Fruit fly (Drosophila melanogaster) whole organism, embryonic: ENCODE measurements around the gene CG2875.

Experiments
- Asciz ChIP-seq: fragments of 200-800 bp; sonication (Bioruptor generic); optimal IDR thresholded peaks from 2 replicates; lab custom pipeline; 2017; ENCODE audit warnings: missing biosample characterization, mild to moderate bottlenecking, missing genetic modification characterization, missing genetic modification reagents
- Blimp-1 ChIP-seq: fragments of 200-800 bp; sonication (Bioruptor generic); optimal IDR thresholded peaks from 3 replicates; lab custom pipeline; 2018; ENCODE audit warnings: missing biosample characterization, missing genetic modification characterization, mild to moderate bottlenecking, moderate library complexity, missing genetic modification reagents
- CG10654 ChIP-seq: fragments of 200-800 bp; sonication (Bioruptor generic); optimal IDR thresholded peaks from 2 replicates; lab custom pipeline; 2016; ENCODE audit warnings: missing biosample characterization, missing genetic modification characterization
- CG11247 ChIP-seq: fragments of 200-800 bp; sonication (Bioruptor generic); IDR thresholded peaks from 2 replicates; pipeline ENCODE4 v1.3.6; 2022; ENCODE audit warnings: missing biosample characterization, missing genetic modification characterization
- CG11456 ChIP-seq: fragments of 200-800 bp; sonication (Bioruptor generic); IDR thresholded peaks from 3 replicates; pipeline ENCODE4 v1.3.6; 2022; ENCODE audit warnings: missing biosample characterization, missing genetic modification characterization
- CG12942 ChIP-seq: fragments of 200-800 bp; sonication (Bioruptor generic); optimal IDR thresholded peaks from 3 replicates; lab custom pipeline; 2016; ENCODE audit warnings: missing biosample characterization, missing genetic modification characterization
- CG13123 ChIP-seq: fragments of 200-800 bp; sonication (Bioruptor generic); optimal IDR thresholded peaks from 2 replicates; lab custom pipeline; 2016; ENCODE audit warnings: missing biosample characterization, missing genetic modification characterization
- CG17802 ChIP-seq: fragments of 200-800 bp; sonication (Bioruptor generic); optimal IDR thresholded peaks from 2 replicates; lab custom pipeline; 2018; ENCODE audit warnings: missing biosample characterization, mild to moderate bottlenecking, missing genetic modification characterization, moderate library complexity
- CG17829 ChIP-seq: fragments of 200-800 bp; optimal IDR thresholded peaks from 2 replicates; lab custom pipeline; 2019; ENCODE audit warnings: missing biosample characterization, mild to moderate bottlenecking, missing genetic modification characterization, moderate library complexity
- CG18262 ChIP-seq: fragments of 200-800 bp; optimal IDR thresholded peaks from 3 replicates; lab custom pipeline; 2019; ENCODE audit warnings: missing biosample characterization, mild to moderate bottlenecking, missing genetic modification characterization, moderate library complexity
- CG31388 ChIP-seq: fragments of 200-800 bp; sonication (Bioruptor generic); optimal IDR thresholded peaks from 2 replicates; lab custom pipeline; 2016; ENCODE audit warnings: missing biosample characterization, missing genetic modification characterization
- CG43689 ChIP-seq: fragments of 200-800 bp; sonication (Bioruptor generic); IDR thresholded peaks from 2 replicates; pipeline ENCODE4 v1.3.6; 2022; ENCODE audit warnings: missing biosample characterization, missing genetic modification characterization
- CG5180 ChIP-seq: fragments of 200-800 bp; sonication (Bioruptor generic); optimal IDR thresholded peaks from 3 replicates; lab custom pipeline; 2017; ENCODE audit warnings: missing biosample characterization, missing genetic modification characterization, mild to moderate bottlenecking, moderate library complexity, missing genetic modification reagents
- CG5245 ChIP-seq: fragments of 200-800 bp; sonication (Bioruptor generic); optimal IDR thresholded peaks from 3 replicates; lab custom pipeline; 2016; ENCODE audit warnings: missing biosample characterization, missing genetic modification characterization
- CG6175 ChIP-seq: fragments of 200-800 bp; sonication (Bioruptor generic); IDR thresholded peaks from 3 replicates; pipeline ENCODE4 v1.3.6; 2022; ENCODE audit warnings: missing biosample characterization, missing genetic modification characterization
- CG8924 ChIP-seq: fragments of 200-800 bp; optimal IDR thresholded peaks from 3 replicates; lab custom pipeline; 2019; ENCODE audit warnings: missing biosample characterization, mild to moderate bottlenecking, missing genetic modification characterization, moderate library complexity
- CG9215 ChIP-seq: fragments of 200-800 bp; sonication (Bioruptor generic); IDR thresholded peaks from 2 replicates; pipeline ENCODE4 v1.3.6; 2022; ENCODE audit warnings: missing biosample characterization, missing genetic modification characterization
- CG9437 ChIP-seq: fragments of 200-800 bp; sonication (Bioruptor generic); optimal IDR thresholded peaks from 2 replicates; lab custom pipeline; 2018; ENCODE audit warnings: missing biosample characterization, mild to moderate bottlenecking, missing genetic modification characterization
- CG9727 ChIP-seq: fragments of 200-800 bp; sonication (Bioruptor generic); optimal IDR thresholded peaks from 3 replicates; lab custom pipeline; 2017; ENCODE audit warnings: missing biosample characterization, mild to moderate bottlenecking, missing genetic modification characterization
- CG9797 ChIP-seq: fragments of 200-800 bp; sonication (Bioruptor generic); optimal IDR thresholded peaks from 3 replicates; lab custom pipeline; 2018; ENCODE audit warnings: missing biosample characterization, mild to moderate bottlenecking, missing genetic modification characterization
- CoRest ChIP-seq: fragments of 200-800 bp; sonication (Bioruptor generic); optimal IDR thresholded peaks from 3 replicates; lab custom pipeline; 2018; ENCODE audit warnings: missing biosample characterization, mild to moderate bottlenecking, missing genetic modification characterization, moderate library complexity
- Dbx ChIP-seq: fragments of 200-800 bp; sonication (Bioruptor generic); IDR thresholded peaks from 3 replicates; pipeline ENCODE4 v1.3.6; 2022; ENCODE audit warnings: missing biosample characterization, missing genetic modification characterization
- Deaf1 ChIP-seq: fragments of 200-800 bp; optimal IDR thresholded peaks from 3 replicates; lab custom pipeline; 2019; ENCODE audit warnings: missing biosample characterization, mild to moderate bottlenecking, missing genetic modification characterization, moderate library complexity
- Dek ChIP-seq: fragments of 200-800 bp; sonication (Bioruptor generic); optimal IDR thresholded peaks from 3 replicates; lab custom pipeline; 2019; ENCODE audit warnings: missing biosample characterization, mild to moderate bottlenecking, missing genetic modification characterization, moderate library complexity
- ERR ChIP-seq: fragments of 200-800 bp; sonication (Bioruptor generic); optimal IDR thresholded peaks from 2 replicates; lab custom pipeline; 2016; ENCODE audit warnings: missing biosample characterization, missing genetic modification characterization
- Fer3 ChIP-seq: fragments of 200-800 bp; sonication (Bioruptor generic); optimal IDR thresholded peaks from 2 replicates; lab custom pipeline; 2018; ENCODE audit warnings: missing biosample characterization, mild to moderate bottlenecking, missing genetic modification characterization, moderate library complexity
- GATAe ChIP-seq: fragments of 200-800 bp; sonication (Bioruptor generic); conservative IDR thresholded peaks from 2 replicates; pipeline ENCODE4 v1.3.6; 2022; ENCODE audit warnings: missing biosample characterization, missing genetic modification characterization
- HLH54F ChIP-seq: fragments of 200-800 bp; sonication (Bioruptor generic); optimal IDR thresholded peaks from 3 replicates; lab custom pipeline; 2016; ENCODE audit warnings: missing biosample characterization, missing genetic modification characterization
- HLHmδ ChIP-seq: fragments of 200-800 bp; sonication (Bioruptor generic); optimal IDR thresholded peaks from 2 replicates; lab custom pipeline; 2018; ENCODE audit warnings: missing biosample characterization, mild to moderate bottlenecking, missing genetic modification characterization, moderate library complexity
- Mad ChIP-seq: fragments of 200-800 bp; sonication (Bioruptor generic); optimal IDR thresholded peaks from 2 replicates; lab custom pipeline; 2016; ENCODE audit warnings: missing biosample characterization, missing genetic modification characterization
- Nf-YB ChIP-seq: fragments of 200-800 bp; sonication (Bioruptor generic); optimal IDR thresholded peaks from 3 replicates; lab custom pipeline; 2019; ENCODE audit warnings: missing biosample characterization, mild to moderate bottlenecking, missing genetic modification characterization, moderate library complexity
- Nf-YC ChIP-seq: fragments of 200-800 bp; optimal IDR thresholded peaks from 3 replicates; lab custom pipeline; 2019; ENCODE audit warnings: missing biosample characterization, mild to moderate bottlenecking, missing genetic modification characterization, moderate library complexity
- Ptx1 ChIP-seq: fragments of 200-800 bp; sonication (Bioruptor generic); IDR thresholded peaks from 2 replicates; pipeline ENCODE4 v1.3.6; 2022; ENCODE audit warnings: missing biosample characterization, missing genetic modification characterization
- Sin3A ChIP-seq: fragments of >200 bp; optimal IDR thresholded peaks from 2 replicates; lab custom pipeline; 2018
- abd-A ChIP-seq: fragments of 200-800 bp; sonication (Bioruptor generic); optimal IDR thresholded peaks from 3 replicates; lab custom pipeline; 2019; ENCODE audit warnings: missing biosample characterization, mild to moderate bottlenecking, missing genetic modification characterization, moderate library complexity
- caup ChIP-seq: fragments of 200-800 bp; sonication (Bioruptor generic); optimal IDR thresholded peaks from 3 replicates; lab custom pipeline; 2017; ENCODE audit warnings: missing biosample characterization, mild to moderate bottlenecking, missing genetic modification characterization, moderate library complexity; ENCODE audit not compliant: severe bottlenecking
- chinmo ChIP-seq: fragments of 200-800 bp; sonication (Bioruptor generic); IDR thresholded peaks from 4 replicates; pipeline ENCODE4 v1.3.6; 2022; ENCODE audit warnings: missing biosample characterization, missing genetic modification characterization; ENCODE audit not compliant: partially characterized antibody
- crol ChIP-seq: fragments of 200-800 bp; sonication (Bioruptor generic); IDR thresholded peaks from 2 replicates; pipeline ENCODE4 v1.3.6; 2022; ENCODE audit warnings: missing biosample characterization, missing genetic modification characterization
- disco-r ChIP-seq: fragments of 200-800 bp; sonication (Bioruptor generic); optimal IDR thresholded peaks from 2 replicates; lab custom pipeline; 2016; ENCODE audit warnings: missing biosample characterization, missing genetic modification characterization
- ems ChIP-seq: fragments of 200-800 bp; sonication (Bioruptor generic); optimal IDR thresholded peaks from 3 replicates; lab custom pipeline; 2016; ENCODE audit warnings: missing biosample characterization, missing genetic modification characterization
- eve ChIP-seq, 2 experiments: fragments of >200 bp; optimal IDR thresholded peaks; 2 replicates each; lab custom pipeline; 2017; ENCODE audit warnings: missing biosample characterization in 2 of 2, missing genetic modification characterization in 2 of 2
- eyg ChIP-seq: fragments of 200-800 bp; sonication (Bioruptor generic); optimal IDR thresholded peaks from 3 replicates; lab custom pipeline; 2016; ENCODE audit warnings: missing biosample characterization, missing genetic modification characterization
- gcm ChIP-seq: fragments of 200-800 bp; sonication (Bioruptor generic); optimal IDR thresholded peaks from 2 replicates; lab custom pipeline; 2019; ENCODE audit warnings: missing biosample characterization, mild to moderate bottlenecking, missing genetic modification characterization, moderate library complexity
- kah ChIP-seq: fragments of 200-800 bp; sonication (Bioruptor generic); optimal IDR thresholded peaks from 2 replicates; lab custom pipeline; 2018; ENCODE audit warnings: missing biosample characterization, mild to moderate bottlenecking, missing genetic modification characterization
- kay ChIP-seq: fragments of 200-800 bp; sonication (Bioruptor generic); optimal IDR thresholded peaks from 2 replicates; lab custom pipeline; 2016; ENCODE audit warnings: missing biosample characterization, missing genetic modification characterization
- nerfin-2 ChIP-seq: fragments of 200-800 bp; sonication (Bioruptor generic); IDR thresholded peaks from 2 replicates; pipeline ENCODE4 v1.3.6; 2022; ENCODE audit warnings: missing biosample characterization, missing genetic modification characterization; ENCODE audit not compliant: partially characterized antibody
- odd ChIP-seq: fragments of 200-800 bp; sonication (Bioruptor generic); optimal IDR thresholded peaks from 2 replicates; lab custom pipeline; 2017; ENCODE audit warnings: missing biosample characterization, mild to moderate bottlenecking, missing genetic modification characterization
- org-1 ChIP-seq: fragments of 200-800 bp; sonication (Bioruptor generic); optimal IDR thresholded peaks from 2 replicates; lab custom pipeline; 2017; ENCODE audit warnings: missing biosample characterization, missing genetic modification characterization
- sc ChIP-seq, 3 experiments: fragments of >200 bp in 2 of 3; fragments of 200-800 bp in 1 of 3; sonication (Bioruptor generic) in 1 of 3; optimal IDR thresholded peaks; 2 replicates in 2 of 3; 3 replicates in 1 of 3; lab custom pipeline; 2017; ENCODE audit warnings: mild to moderate bottlenecking in 1 of 3, missing biosample characterization in 1 of 3, missing genetic modification characterization in 1 of 3, missing genetic modification reagents in 1 of 3
- sens ChIP-seq: fragments of 200-800 bp; sonication (Bioruptor generic); peaks from one replicate; lab custom pipeline; 2016; ENCODE audit warnings: missing biosample characterization, missing genetic modification characterization
- sens-2 ChIP-seq: fragments of 200-800 bp; sonication (Bioruptor generic); IDR thresholded peaks from 2 replicates; pipeline ENCODE4 v1.3.6; 2022; ENCODE audit warnings: missing biosample characterization, missing genetic modification characterization
- zen2 ChIP-seq: fragments of 200-800 bp; sonication (Bioruptor generic); IDR thresholded peaks from 3 replicates; pipeline ENCODE4 v1.3.6; 2022; ENCODE audit warnings: missing biosample characterization, missing genetic modification characterization; ENCODE audit not compliant: partially characterized antibody

Gene CG2875

dm6 chrX:3538775-3539174 is 34.6 kb downstream of the CG2875 start (continued):
- TF ChIP-seq Blimp-1 (GFP tag; lab: Kevin White, UChicago) = peak; percentile 21
- no peak for TF ChIP-seq crol (GFP tag; lab: Robert Waterston, UW)
- TF ChIP-seq GATAe (GFP tag; lab: Robert Waterston, UW) = no peak
- no peak for TF ChIP-seq kah (GFP tag; lab: Kevin White, UChicago)
- TF ChIP-seq CG9727 = no peak
- no peak for TF ChIP-seq gcm (GFP tag; lab: Kevin White, UChicago)
- TF ChIP-seq sens-2 (GFP tag; lab: Robert Waterston, UW) = peak; percentile 28; the same call in 1 of the 2 replicates
- TF ChIP-seq CG5245 (GFP tag; lab: Kevin White, UChicago) = no peak
- TF ChIP-seq CG13123 (GFP tag; lab: Kevin White, UChicago) = peak; percentile 6
- TF ChIP-seq Asciz (GFP tag; lab: Kevin White, UChicago) = no peak
- no peak for TF ChIP-seq HLH54F (GFP tag; lab: Kevin White, UChicago)
- TF ChIP-seq Dek = no peak
- no peak for TF ChIP-seq Sin3A
- TF ChIP-seq CoRest = no peak
- TF ChIP-seq nerfin-2 (GFP tag; lab: Robert Waterston, UW) = no peak
- no peak for TF ChIP-seq CG12942 (GFP tag; lab: Kevin White, UChicago)
- 0 out of 3 replicates have a peak, but pooled peaks have one; percentile 19 for TF ChIP-seq CG11456 (GFP tag; lab: Robert Waterston, UW)
- peak; percentile 17; the same call in 1 of the 2 replicates for TF ChIP-seq CG9215 (GFP tag; lab: Robert Waterston, UW)
- no peak for TF ChIP-seq CG6175 (GFP tag; lab: Robert Waterston, UW)
- no peak for TF ChIP-seq CG31388
- no peak for TF ChIP-seq sc (optimal IDR thresholded peaks at IDR 0.05; lab: Kevin White, UChicago)
- TF ChIP-seq sc (GFP tag; optimal IDR thresholded peaks at IDR 0.05; lab: Kevin White, UChicago) = no peak
- no peak for TF ChIP-seq CG9437 (GFP tag; lab: Kevin White, UChicago)
- TF ChIP-seq CG17802 (tag; lab: Kevin White, UChicago) = no peak
- no peak for TF ChIP-seq CG43689 (GFP tag; lab: Robert Waterston, UW)
- TF ChIP-seq Mad (GFP tag; lab: Kevin White, UChicago) = no peak
- no peak for TF ChIP-seq CG10654 (GFP tag; lab: Kevin White, UChicago)
- no peak for TF ChIP-seq eyg (GFP tag; lab: Kevin White, UChicago)
- TF ChIP-seq HLHmδ = no peak
- TF ChIP-seq Ptx1 (GFP tag; lab: Robert Waterston, UW) = peak; percentile 60
- TF ChIP-seq CG9797 (GFP tag; lab: Kevin White, UChicago) = no peak
- TF ChIP-seq CG17829 (tag; lab: Kevin White, UChicago) = no peak
- TF ChIP-seq CG11247 (GFP tag; lab: Robert Waterston, UW) = no peak
- TF ChIP-seq ERR = no peak
- TF ChIP-seq ems (GFP tag; lab: Kevin White, UChicago) = no peak
- TF ChIP-seq eve (GFP tag; optimal IDR thresholded peaks at IDR 0.05; lab: Kevin White, UChicago) = no peak
- TF ChIP-seq caup (GFP tag; lab: Kevin White, UChicago) = no peak

dm6 chrX:3530696-3531095 is 42.7 kb downstream of the CG2875 start:
- no peak for TF ChIP-seq Fer3 (tag; lab: Kevin White, UChicago)
- no peak for TF ChIP-seq kay (GFP tag; lab: Kevin White, UChicago)
- TF ChIP-seq odd = no peak
- TF ChIP-seq Nf-YB (GFP tag; lab: Kevin White, UChicago) = peak; percentile 82
- no peak for TF ChIP-seq nerfin-2 (GFP tag; lab: Robert Waterston, UW)
- TF ChIP-seq org-1 (GFP tag; lab: Kevin White, UChicago) = no peak
- peak; percentile 15 for TF ChIP-seq sens (GFP tag; lab: Kevin White, UChicago)
- peak; percentile 95 for TF ChIP-seq Nf-YC (tag; lab: Kevin White, UChicago)
- no peak for TF ChIP-seq CG18262 (tag; lab: Kevin White, UChicago)
- 0 out of 4 replicates have a peak, but pooled peaks have one; percentile 22 for TF ChIP-seq chinmo
- TF ChIP-seq disco-r (GFP tag; lab: Kevin White, UChicago) = no peak
- peak; percentile 89 for TF ChIP-seq CG5180 (GFP tag; lab: Kevin White, UChicago)
- no peak for TF ChIP-seq CG8924 (tag; lab: Kevin White, UChicago)
- no peak for TF ChIP-seq zen2 (GFP tag; lab: Robert Waterston, UW)
- TF ChIP-seq abd-A = peak; percentile 55
- TF ChIP-seq Dbx (GFP tag; lab: Robert Waterston, UW) = no peak
- peak; percentile 98 for TF ChIP-seq Deaf1 (tag; lab: Kevin White, UChicago)
